Worm (Caenorhabditis elegans) whole organism, L1 larva: ENCODE data around the gene lec-6.

Source experiments
- C16A3.4 ChIP-seq: fragments of 150-350 bp; optimal IDR thresholded peaks from 2 replicates; lab custom pipeline; 2014; ENCODE audit warnings: missing biosample characterization, missing genetic modification characterization
- C34B4.2 ChIP-seq: sonication (generic microtip); optimal IDR thresholded peaks from 2 replicates; lab custom pipeline; 2017; ENCODE audit warnings: mild to moderate bottlenecking, missing genetic modification characterization, missing compliant biosample characterization
- F16B12.6 ChIP-seq: fragments of 150-350 bp; optimal IDR thresholded peaks from 2 replicates; lab custom pipeline; 2014; ENCODE audit warnings: missing biosample characterization, missing genetic modification characterization
- aha-1 ChIP-seq: fragments of 150-350 bp; optimal IDR thresholded peaks from 2 replicates; lab custom pipeline; 2014; ENCODE audit warnings: missing biosample characterization, missing genetic modification characterization
- aly-2 ChIP-seq: fragments of 150-350 bp; optimal IDR thresholded peaks from 2 replicates; lab custom pipeline; 2014; ENCODE audit warnings: missing biosample characterization, missing genetic modification characterization
- blmp-1 ChIP-seq: fragments of 150-350 bp; optimal IDR thresholded peaks from 2 replicates; lab custom pipeline; 2014; ENCODE audit warnings: missing biosample characterization, missing genetic modification characterization
- ceh-63 ChIP-seq: fragments of 200-800 bp; sonication (Bioruptor generic); optimal IDR thresholded peaks from 2 replicates; lab custom pipeline; 2018; ENCODE audit warnings: mild to moderate bottlenecking, missing genetic modification characterization, missing compliant biosample characterization
- ceh-82 ChIP-seq, 3 experiments: fragments of 150-350 bp in 1 of 3; sonication (generic microtip) in 2 of 3; optimal IDR thresholded peaks; 2 replicates each; lab custom pipeline; 2014 to 2017; ENCODE audit warnings: missing biosample characterization in 3 of 3, missing genetic modification characterization in 3 of 3
- ceh-90 ChIP-seq: sonication (generic microtip); optimal IDR thresholded peaks from 2 replicates; lab custom pipeline; 2016; ENCODE audit warnings: missing genetic modification characterization, missing compliant biosample characterization
- ces-1 ChIP-seq: fragments of 150-350 bp; optimal IDR thresholded peaks from 2 replicates; lab custom pipeline; 2014; ENCODE audit warnings: missing biosample characterization, missing genetic modification reagents, missing genetic modification characterization
- dpl-1 ChIP-seq, 3 experiments: fragments of 150-350 bp in 2 of 3; sonication (generic microtip) in 1 of 3; optimal IDR thresholded peaks; 2 replicates each; lab custom pipeline; 2014 to 2017; ENCODE audit warnings: missing biosample characterization in 3 of 3, missing genetic modification characterization in 3 of 3, missing genetic modification reagents in 3 of 3
- efl-3 ChIP-seq: fragments of 200-800 bp; sonication (Bioruptor generic); optimal IDR thresholded peaks from 2 replicates; lab custom pipeline; 2018; ENCODE audit warnings: mild to moderate bottlenecking, missing genetic modification characterization, missing compliant biosample characterization
- egl-27 ChIP-seq, 2 experiments: fragments of 150-350 bp in 1 of 2; sonication (generic microtip); optimal IDR thresholded peaks; 3 replicates each; lab custom pipeline; 2017 to 2018; ENCODE audit warnings: missing biosample characterization in 2 of 2, missing genetic modification characterization in 2 of 2, missing genetic modification reagents in 2 of 2
- elt-2 ChIP-seq: sonication (generic microtip); optimal IDR thresholded peaks from 2 replicates; lab custom pipeline; 2016; ENCODE audit warnings: missing genetic modification characterization, mild to moderate bottlenecking, inconsistent platforms, missing compliant biosample characterization, missing genetic modification reagents
- elt-3 ChIP-seq, 6 experiments: fragments of 150-350 bp in 1 of 6; sonication (generic microtip); optimal IDR thresholded peaks; 2 replicates each; lab custom pipeline; 2017 to 2018; ENCODE audit warnings: missing biosample characterization in 6 of 6, missing genetic modification characterization in 6 of 6, inconsistent platforms in 1 of 6
- grh-1 ChIP-seq: fragments of 200-800 bp; sonication (Bioruptor generic); IDR thresholded peaks from 2 replicates; pipeline ENCODE4 v1.3.6; 2022; ENCODE audit warnings: missing genetic modification reagents, missing genetic modification characterization, missing compliant biosample characterization
- hlh-17 ChIP-seq: fragments of 200-800 bp; sonication (Bioruptor generic); optimal IDR thresholded peaks from 2 replicates; lab custom pipeline; 2018; ENCODE audit warnings: missing genetic modification characterization, mild to moderate bottlenecking, missing compliant biosample characterization, moderate library complexity, borderline replicate concordance
- isw-1 ChIP-seq: fragments of 200-800 bp; sonication (Bioruptor generic); IDR thresholded peaks from 2 replicates; pipeline ENCODE4 v1.3.6; 2022; ENCODE audit warnings: missing genetic modification characterization, missing compliant biosample characterization
- lin-13 ChIP-seq: fragments of 150-350 bp; optimal IDR thresholded peaks from 2 replicates; lab custom pipeline; 2014; ENCODE audit warnings: missing biosample characterization, missing genetic modification reagents, missing genetic modification characterization
- lin-35 ChIP-seq, 2 experiments: fragments of 150-350 bp; optimal IDR thresholded peaks; 2 replicates each; lab custom pipeline; 2014; ENCODE audit warnings: missing biosample characterization in 2 of 2, missing genetic modification characterization in 2 of 2, missing genetic modification reagents in 2 of 2
- lin-39 ChIP-seq: fragments of 150-350 bp; optimal IDR thresholded peaks from 2 replicates; lab custom pipeline; 2014; ENCODE audit warnings: missing biosample characterization, missing genetic modification reagents, missing genetic modification characterization
- lir-3 ChIP-seq: sonication (generic microtip); optimal IDR thresholded peaks from 2 replicates; lab custom pipeline; 2016; ENCODE audit warnings: mild to moderate bottlenecking, missing genetic modification characterization, moderate library complexity, missing compliant biosample characterization; ENCODE audit not compliant: poor library complexity
- lsy-2 ChIP-seq, 2 experiments: fragments of 150-350 bp; optimal IDR thresholded peaks; 2 replicates each; lab custom pipeline; 2014; ENCODE audit warnings: missing biosample characterization in 2 of 2, missing genetic modification characterization in 2 of 2
- mab-9 ChIP-seq: fragments of 200-800 bp; sonication (Bioruptor generic); IDR thresholded peaks from 2 replicates; pipeline ENCODE4 v1.3.6; 2022; ENCODE audit warnings: missing genetic modification reagents, missing genetic modification characterization, missing compliant biosample characterization
- mdl-1 ChIP-seq, 2 experiments: fragments of 150-350 bp; optimal IDR thresholded peaks; 2 replicates each; lab custom pipeline; 2014 to 2017; ENCODE audit warnings: missing biosample characterization in 2 of 2, missing genetic modification characterization in 2 of 2, inconsistent platforms in 1 of 2
- mef-2 ChIP-seq: fragments of 150-350 bp; optimal IDR thresholded peaks from 2 replicates; lab custom pipeline; 2014; ENCODE audit warnings: missing biosample characterization, missing genetic modification characterization
- mep-1 ChIP-seq: fragments of 150-350 bp; optimal IDR thresholded peaks from 2 replicates; lab custom pipeline; 2014; ENCODE audit warnings: missing biosample characterization, missing genetic modification characterization
- nhr-12 ChIP-seq: sonication (generic microtip); optimal IDR thresholded peaks from 2 replicates; lab custom pipeline; 2017; ENCODE audit warnings: missing biosample characterization, missing genetic modification characterization
- nhr-20 ChIP-seq: sonication (generic microtip); optimal IDR thresholded peaks from 2 replicates; lab custom pipeline; 2016; ENCODE audit warnings: mild to moderate bottlenecking, missing genetic modification characterization, missing compliant biosample characterization
- nhr-237 ChIP-seq: fragments of 150-350 bp; optimal IDR thresholded peaks from 2 replicates; lab custom pipeline; 2014; ENCODE audit warnings: missing biosample characterization, missing genetic modification characterization
- nhr-28 ChIP-seq: fragments of 150-350 bp; optimal IDR thresholded peaks from 2 replicates; lab custom pipeline; 2014; ENCODE audit warnings: missing biosample characterization, missing genetic modification characterization
- nhr-47 ChIP-seq: sonication (generic microtip); optimal IDR thresholded peaks from 2 replicates; lab custom pipeline; 2016; ENCODE audit warnings: mild to moderate bottlenecking, missing genetic modification characterization, moderate library complexity, missing compliant biosample characterization
- nhr-76 ChIP-seq: sonication (generic microtip); optimal IDR thresholded peaks from 2 replicates; lab custom pipeline; 2017; ENCODE audit warnings: missing biosample characterization, missing genetic modification characterization
- nhr-84 ChIP-seq: sonication (generic microtip); optimal IDR thresholded peaks from 2 replicates; lab custom pipeline; 2017; ENCODE audit warnings: missing biosample characterization, missing genetic modification characterization
- nhr-90 ChIP-seq: sonication (generic microtip); optimal IDR thresholded peaks from 2 replicates; lab custom pipeline; 2016; ENCODE audit warnings: mild to moderate bottlenecking, missing genetic modification characterization, missing compliant biosample characterization; ENCODE audit not compliant: poor library complexity
- pag-3 ChIP-seq: sonication (generic microtip); optimal IDR thresholded peaks from 2 replicates; lab custom pipeline; 2017; ENCODE audit warnings: missing genetic modification characterization, mild to moderate bottlenecking, missing compliant biosample characterization, antibody characterized with exemption, borderline replicate concordance; ENCODE audit not compliant: insufficient read depth
- pax-3 ChIP-seq: fragments of 200-800 bp; sonication (Bioruptor generic); optimal IDR thresholded peaks from 2 replicates; lab custom pipeline; 2018; ENCODE audit warnings: mild to moderate bottlenecking, missing genetic modification characterization, moderate library complexity, missing compliant biosample characterization
- pqm-1 ChIP-seq: sonication (generic microtip); optimal IDR thresholded peaks from 3 replicates; lab custom pipeline; 2017; ENCODE audit warnings: missing biosample characterization, missing genetic modification characterization
- sox-4 ChIP-seq: sonication (generic microtip); optimal IDR thresholded peaks from 2 replicates; lab custom pipeline; 2016; ENCODE audit warnings: missing genetic modification characterization, missing compliant biosample characterization
- sptf-1 ChIP-seq: fragments of 150-350 bp; optimal IDR thresholded peaks from 2 replicates; lab custom pipeline; 2014; ENCODE audit warnings: missing biosample characterization, missing genetic modification characterization
- sup-37 ChIP-seq: fragments of 200-800 bp; sonication (Bioruptor generic); optimal IDR thresholded peaks from 2 replicates; lab custom pipeline; 2018; ENCODE audit warnings: mild to moderate bottlenecking, missing genetic modification characterization, missing compliant biosample characterization
- swsn-7 ChIP-seq: sonication (generic microtip); optimal IDR thresholded peaks from 2 replicates; lab custom pipeline; 2016; ENCODE audit warnings: missing genetic modification characterization, missing compliant biosample characterization
- tlp-1 ChIP-seq: fragments of 150-350 bp; optimal IDR thresholded peaks from 2 replicates; lab custom pipeline; 2014; ENCODE audit warnings: missing biosample characterization, missing genetic modification characterization
- unc-30 ChIP-seq: sonication (generic microtip); optimal IDR thresholded peaks from 2 replicates; lab custom pipeline; 2017; ENCODE audit warnings: missing biosample characterization, missing genetic modification characterization
- unc-62 ChIP-seq: fragments of 150-350 bp; optimal IDR thresholded peaks from 2 replicates; lab custom pipeline; 2014; ENCODE audit warnings: missing biosample characterization, missing genetic modification reagents, missing genetic modification characterization
- unc-86 ChIP-seq: sonication (generic microtip); optimal IDR thresholded peaks from 2 replicates; lab custom pipeline; 2016; ENCODE audit warnings: missing genetic modification characterization, missing compliant biosample characterization
- unc-98 ChIP-seq: fragments of 200-800 bp; sonication (Bioruptor generic); IDR thresholded peaks from 2 replicates; pipeline ENCODE4 v1.3.6; 2022; ENCODE audit warnings: missing genetic modification characterization, missing compliant biosample characterization
- vab-15 ChIP-seq: sonication (generic microtip); optimal IDR thresholded peaks from 2 replicates; lab custom pipeline; 2017; ENCODE audit warnings: missing genotype, mild to moderate bottlenecking, missing genetic modification characterization, missing compliant biosample characterization
- xbp-1 ChIP-seq: sonication (generic microtip); optimal IDR thresholded peaks from 2 replicates; lab custom pipeline; 2016; ENCODE audit warnings: missing genetic modification characterization, missing compliant biosample characterization
- ztf-4 ChIP-seq: fragments of 150-350 bp; optimal IDR thresholded peaks from 2 replicates; lab custom pipeline; 2014; ENCODE audit warnings: missing biosample characterization, missing genetic modification characterization

Gene lec-6

DNA sequence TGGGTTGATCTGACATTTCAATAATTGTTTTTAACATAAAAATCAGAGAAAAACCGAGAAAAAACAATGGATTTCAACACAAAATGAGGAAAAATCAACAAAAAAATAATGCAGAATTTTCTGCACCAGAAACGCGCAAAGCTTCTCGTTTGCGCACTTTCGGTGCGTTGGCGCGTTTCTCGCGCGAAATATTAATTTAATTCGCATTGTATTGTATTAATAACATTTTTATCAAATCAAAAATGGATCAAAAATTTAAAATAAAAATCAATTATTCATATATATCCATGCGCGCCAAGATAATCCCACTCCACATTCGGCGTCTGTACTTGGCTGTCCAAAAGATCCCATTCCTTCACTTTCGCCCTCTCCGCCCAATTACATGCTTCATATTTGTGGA, 34.5 kb upstream of the lec-6 start, which contains the start of gene fem-2 (continued):
- TF ChIP-seq aly-2: no peak
- no peak for TF ChIP-seq mef-2 (tag; lab: Kevin White, UChicago)
- no peak for TF ChIP-seq C34B4.2 (tag; lab: Kevin White, UChicago)
- peak; percentile 30 to 63 (median 38) for TF ChIP-seq ceh-82 (tag; optimal IDR thresholded peaks at IDR 0.05; lab: Kevin White, UChicago)
- TF ChIP-seq unc-98 (GFP tag; lab: Robert Waterston, UW): no peak
- TF ChIP-seq egl-27 (tag; optimal IDR thresholded peaks at IDR 0.05; lab: Kevin White, UChicago): no peak
- peak; percentile 50 for TF ChIP-seq xbp-1 (tag; lab: Kevin White, UChicago)
- no peak for TF ChIP-seq elt-2 (tag; lab: Kevin White, UChicago)
- no peak for TF ChIP-seq unc-62 (GFP tag; lab: Kevin White, UChicago)
- peak; percentile 58 to 67 for TF ChIP-seq lin-35 (GFP tag; optimal IDR thresholded peaks at IDR 0.05; lab: Kevin White, UChicago)
- TF ChIP-seq nhr-90 (tag; lab: Kevin White, UChicago): peak; percentile 57
- peak in 1 of 2 experiments; percentile 15 for TF ChIP-seq mdl-1 (tag; optimal IDR thresholded peaks at IDR 0.05; lab: Kevin White, UChicago)
- no peak for TF ChIP-seq lin-39 (tag; lab: Kevin White, UChicago)
- TF ChIP-seq nhr-84 (tag; lab: Kevin White, UChicago): no peak
- no peak for TF ChIP-seq pag-3 (tag; lab: Kevin White, UChicago)
- TF ChIP-seq F16B12.6 (tag; lab: Kevin White, UChicago): no peak
- peak; percentile 16; the same call in 1 of the 2 replicates for TF ChIP-seq isw-1
- peak; percentile 6 for TF ChIP-seq sox-4 (tag; lab: Kevin White, UChicago)
- no peak for TF ChIP-seq vab-15
- TF ChIP-seq grh-1 (GFP tag; lab: Robert Waterston, UW): no peak
- no peak for TF ChIP-seq pqm-1 (tag; lab: Kevin White, UChicago)
- no peak for TF ChIP-seq mab-9 (GFP tag; lab: Robert Waterston, UW)
- TF ChIP-seq mep-1 (tag; lab: Kevin White, UChicago): peak; percentile 79
- no peak for TF ChIP-seq nhr-76 (tag; lab: Kevin White, UChicago)
- no peak for TF ChIP-seq sptf-1
- no peak for TF ChIP-seq ceh-90 (tag; lab: Kevin White, UChicago)
- peak; percentile 46 for TF ChIP-seq C16A3.4
- peak; percentile 57 to 67 for TF ChIP-seq lsy-2 (tag; optimal IDR thresholded peaks at IDR 0.05; lab: Kevin White, UChicago)
- peak; percentile 52 for TF ChIP-seq swsn-7 (tag; lab: Kevin White, UChicago)
- TF ChIP-seq pax-3 (tag; lab: Kevin White, UChicago): no peak
- TF ChIP-seq lir-3: no peak
- TF ChIP-seq lin-13: peak; percentile 26
- TF ChIP-seq nhr-28: no peak
- peak; percentile 5 for TF ChIP-seq unc-86 (tag; lab: Kevin White, UChicago)
- no peak for TF ChIP-seq ces-1 (GFP tag; lab: Kevin White, UChicago)
- TF ChIP-seq blmp-1 (tag; lab: Kevin White, UChicago): peak; percentile 42
- TF ChIP-seq sup-37: no peak
- TF ChIP-seq hlh-17 (GFP tag; lab: Kevin White, UChicago): no peak
- TF ChIP-seq ztf-4 (tag; lab: Kevin White, UChicago): no peak
- peak; percentile 38 to 53 (median 44) for TF ChIP-seq dpl-1 (GFP tag; optimal IDR thresholded peaks at IDR 0.05; lab: Kevin White, UChicago)
- TF ChIP-seq unc-30 (tag; lab: Kevin White, UChicago): no peak
- no peak for TF ChIP-seq aha-1
- no peak for TF ChIP-seq nhr-237 (tag; lab: Kevin White, UChicago)
- TF ChIP-seq ceh-63 (GFP tag; lab: Kevin White, UChicago): no peak
- TF ChIP-seq nhr-20 (tag; lab: Kevin White, UChicago): peak; percentile 37
- no peak for TF ChIP-seq nhr-12 (tag; lab: Kevin White, UChicago)
- no peak for TF ChIP-seq elt-3 (tag; optimal IDR thresholded peaks at IDR 0.05; lab: Kevin White, UChicago)
- TF ChIP-seq tlp-1 (tag; lab: Kevin White, UChicago): no peak
- TF ChIP-seq nhr-47 (tag; lab: Kevin White, UChicago): peak; percentile 66
- no peak for TF ChIP-seq efl-3
